Worm (Caenorhabditis elegans) whole organism, young adult: ENCODE results near the gene C01G6.2.

ENCODE experiments used
- ceh-79 ChIP-seq: sonication (generic microtip); optimal IDR thresholded peaks from 2 replicates; lab custom pipeline; 2017; ENCODE audit warnings: mild to moderate bottlenecking, missing genetic modification characterization, missing compliant biosample characterization
- ztf-28 ChIP-seq: fragments of 200-800 bp; sonication (Bioruptor generic); IDR thresholded peaks from 2 replicates; pipeline ENCODE4 v1.3.6; 2022; ENCODE audit warnings: missing genetic modification reagents, missing genetic modification characterization, missing compliant biosample characterization

ce11 chrII:9282065-9282464 lies 15.2 kb downstream of the C01G6.2 start:
- TF ChIP-seq ztf-28 (GFP tag; lab: Robert Waterston, UW) (no peak), ceh-79 (tag; lab: Kevin White, UChicago) (no peak)
